Worm (Caenorhabditis elegans) whole organism, L1 larva: ENCODE data around the gene C31G12.4.

Experiments used
- C04F5.9 ChIP-seq: sonication (generic microtip); optimal IDR thresholded peaks from 2 replicates; lab custom pipeline; 2016; ENCODE audit warnings: missing genetic modification characterization, missing compliant biosample characterization
- C34B4.2 ChIP-seq: sonication (generic microtip); optimal IDR thresholded peaks from 2 replicates; lab custom pipeline; 2017; ENCODE audit warnings: mild to moderate bottlenecking, missing genetic modification characterization, missing compliant biosample characterization
- Y116A8C.19 ChIP-seq: sonication (generic microtip); optimal IDR thresholded peaks from 2 replicates; lab custom pipeline; 2016; ENCODE audit warnings: missing compliant biosample characterization, missing genetic modification characterization, borderline replicate concordance
- alr-1 ChIP-seq: fragments of 200-800 bp; sonication (Bioruptor generic); optimal IDR thresholded peaks from 2 replicates; lab custom pipeline; 2018; ENCODE audit warnings: borderline replicate concordance, mild to moderate bottlenecking, missing genetic modification characterization, missing compliant biosample characterization
- aly-2 ChIP-seq: fragments of 150-350 bp; optimal IDR thresholded peaks from 2 replicates; lab custom pipeline; 2014; ENCODE audit warnings: missing biosample characterization, missing genetic modification characterization
- blmp-1 ChIP-seq: fragments of 150-350 bp; optimal IDR thresholded peaks from 2 replicates; lab custom pipeline; 2014; ENCODE audit warnings: missing biosample characterization, missing genetic modification characterization
- ceh-63 ChIP-seq: fragments of 200-800 bp; sonication (Bioruptor generic); optimal IDR thresholded peaks from 2 replicates; lab custom pipeline; 2018; ENCODE audit warnings: mild to moderate bottlenecking, missing genetic modification characterization, missing compliant biosample characterization
- ceh-8 ChIP-seq: fragments of 200-800 bp; sonication (Bioruptor generic); optimal IDR thresholded peaks from 2 replicates; lab custom pipeline; 2018; ENCODE audit warnings: mild to moderate bottlenecking, missing genetic modification characterization, moderate library complexity, missing compliant biosample characterization
- ces-1 ChIP-seq: fragments of 150-350 bp; optimal IDR thresholded peaks from 2 replicates; lab custom pipeline; 2014; ENCODE audit warnings: missing biosample characterization, missing genetic modification reagents, missing genetic modification characterization
- dpl-1 ChIP-seq, 3 experiments: fragments of 150-350 bp in 2 of 3; sonication (generic microtip) in 1 of 3; optimal IDR thresholded peaks; 2 replicates each; lab custom pipeline; 2014 to 2017; ENCODE audit warnings: missing biosample characterization in 3 of 3, missing genetic modification characterization in 3 of 3, missing genetic modification reagents in 3 of 3
- efl-3 ChIP-seq: fragments of 200-800 bp; sonication (Bioruptor generic); optimal IDR thresholded peaks from 2 replicates; lab custom pipeline; 2018; ENCODE audit warnings: mild to moderate bottlenecking, missing genetic modification characterization, missing compliant biosample characterization
- egl-13 ChIP-seq: sonication (generic microtip); optimal IDR thresholded peaks from 2 replicates; lab custom pipeline; 2016; ENCODE audit warnings: missing genotype, missing genetic modification reagents, missing genetic modification characterization, missing compliant biosample characterization
- elt-2 ChIP-seq: sonication (generic microtip); optimal IDR thresholded peaks from 2 replicates; lab custom pipeline; 2016; ENCODE audit warnings: missing genetic modification characterization, mild to moderate bottlenecking, inconsistent platforms, missing compliant biosample characterization, missing genetic modification reagents
- fkh-8 ChIP-seq: sonication (generic microtip); optimal IDR thresholded peaks from 2 replicates; lab custom pipeline; 2016; ENCODE audit warnings: mild to moderate bottlenecking, missing genetic modification characterization, missing compliant biosample characterization
- grh-1 ChIP-seq: fragments of 200-800 bp; sonication (Bioruptor generic); IDR thresholded peaks from 2 replicates; pipeline ENCODE4 v1.3.6; 2022; ENCODE audit warnings: missing genetic modification reagents, missing genetic modification characterization, missing compliant biosample characterization
- hlh-17 ChIP-seq: fragments of 200-800 bp; sonication (Bioruptor generic); optimal IDR thresholded peaks from 2 replicates; lab custom pipeline; 2018; ENCODE audit warnings: missing genetic modification characterization, mild to moderate bottlenecking, missing compliant biosample characterization, moderate library complexity, borderline replicate concordance
- irx-1 ChIP-seq: sonication (generic microtip); optimal IDR thresholded peaks from 2 replicates; lab custom pipeline; 2016; ENCODE audit warnings: missing genetic modification characterization, missing compliant biosample characterization
- isw-1 ChIP-seq: fragments of 200-800 bp; sonication (Bioruptor generic); IDR thresholded peaks from 2 replicates; pipeline ENCODE4 v1.3.6; 2022; ENCODE audit warnings: missing genetic modification characterization, missing compliant biosample characterization
- lin-13 ChIP-seq: fragments of 150-350 bp; optimal IDR thresholded peaks from 2 replicates; lab custom pipeline; 2014; ENCODE audit warnings: missing biosample characterization, missing genetic modification reagents, missing genetic modification characterization
- lin-14 ChIP-seq: fragments of 200-800 bp; sonication (Bioruptor generic); optimal IDR thresholded peaks from 2 replicates; lab custom pipeline; 2018; ENCODE audit warnings: mild to moderate bottlenecking, missing genetic modification characterization, moderate library complexity, missing compliant biosample characterization
- lin-15B ChIP-seq: fragments of 150-350 bp; sonication (generic microtip); optimal IDR thresholded peaks from 3 replicates; lab custom pipeline; 2014; ENCODE audit warnings: missing biosample characterization, missing genetic modification characterization
- lin-35 ChIP-seq, 2 experiments: fragments of 150-350 bp; optimal IDR thresholded peaks; 2 replicates each; lab custom pipeline; 2014; ENCODE audit warnings: missing biosample characterization in 2 of 2, missing genetic modification characterization in 2 of 2, missing genetic modification reagents in 2 of 2
- lir-3 ChIP-seq: sonication (generic microtip); optimal IDR thresholded peaks from 2 replicates; lab custom pipeline; 2016; ENCODE audit warnings: mild to moderate bottlenecking, missing genetic modification characterization, moderate library complexity, missing compliant biosample characterization; ENCODE audit not compliant: poor library complexity
- mdl-1 ChIP-seq, 2 experiments: fragments of 150-350 bp; optimal IDR thresholded peaks; 2 replicates each; lab custom pipeline; 2014 to 2017; ENCODE audit warnings: missing biosample characterization in 2 of 2, missing genetic modification characterization in 2 of 2, inconsistent platforms in 1 of 2
- mep-1 ChIP-seq: fragments of 150-350 bp; optimal IDR thresholded peaks from 2 replicates; lab custom pipeline; 2014; ENCODE audit warnings: missing biosample characterization, missing genetic modification characterization
- nhr-237 ChIP-seq: fragments of 150-350 bp; optimal IDR thresholded peaks from 2 replicates; lab custom pipeline; 2014; ENCODE audit warnings: missing biosample characterization, missing genetic modification characterization
- nhr-47 ChIP-seq: sonication (generic microtip); optimal IDR thresholded peaks from 2 replicates; lab custom pipeline; 2016; ENCODE audit warnings: mild to moderate bottlenecking, missing genetic modification characterization, moderate library complexity, missing compliant biosample characterization
- nhr-71 ChIP-seq: sonication (generic microtip); optimal IDR thresholded peaks from 2 replicates; lab custom pipeline; 2016; ENCODE audit warnings: mild to moderate bottlenecking, missing genetic modification characterization, moderate library complexity, missing compliant biosample characterization
- nhr-77 ChIP-seq: fragments of 150-350 bp; optimal IDR thresholded peaks from 2 replicates; lab custom pipeline; 2014; ENCODE audit warnings: missing biosample characterization, missing genetic modification characterization
- nhr-85 ChIP-seq: sonication (generic microtip); peaks from one replicate; lab custom pipeline; 2016; ENCODE audit warnings: missing genetic modification characterization, inconsistent platforms, missing compliant biosample characterization
- rnt-1 ChIP-seq: sonication (generic microtip); optimal IDR thresholded peaks from 2 replicates; lab custom pipeline; 2016; ENCODE audit warnings: mild to moderate bottlenecking, missing genetic modification characterization, moderate library complexity, missing compliant biosample characterization
- skn-1 ChIP-seq: fragments of 150-350 bp; optimal IDR thresholded peaks from 2 replicates; lab custom pipeline; 2014; ENCODE audit warnings: missing biosample characterization, missing genetic modification characterization
- sox-4 ChIP-seq: sonication (generic microtip); optimal IDR thresholded peaks from 2 replicates; lab custom pipeline; 2016; ENCODE audit warnings: missing genetic modification characterization, missing compliant biosample characterization
- sptf-1 ChIP-seq: fragments of 150-350 bp; optimal IDR thresholded peaks from 2 replicates; lab custom pipeline; 2014; ENCODE audit warnings: missing biosample characterization, missing genetic modification characterization
- sup-37 ChIP-seq: fragments of 200-800 bp; sonication (Bioruptor generic); optimal IDR thresholded peaks from 2 replicates; lab custom pipeline; 2018; ENCODE audit warnings: mild to moderate bottlenecking, missing genetic modification characterization, missing compliant biosample characterization
- tlp-1 ChIP-seq: fragments of 150-350 bp; optimal IDR thresholded peaks from 2 replicates; lab custom pipeline; 2014; ENCODE audit warnings: missing biosample characterization, missing genetic modification characterization
- unc-130 ChIP-seq: fragments of 150-350 bp; optimal IDR thresholded peaks from 2 replicates; lab custom pipeline; 2017; ENCODE audit warnings: missing biosample characterization, missing genetic modification characterization, inconsistent platforms
- unc-30 ChIP-seq: sonication (generic microtip); optimal IDR thresholded peaks from 2 replicates; lab custom pipeline; 2017; ENCODE audit warnings: missing biosample characterization, missing genetic modification characterization
- unc-62 ChIP-seq: fragments of 150-350 bp; optimal IDR thresholded peaks from 2 replicates; lab custom pipeline; 2014; ENCODE audit warnings: missing biosample characterization, missing genetic modification reagents, missing genetic modification characterization
- xbp-1 ChIP-seq: sonication (generic microtip); optimal IDR thresholded peaks from 2 replicates; lab custom pipeline; 2016; ENCODE audit warnings: missing genetic modification characterization, missing compliant biosample characterization
- zip-4 ChIP-seq: fragments of 200-800 bp; sonication (Bioruptor generic); optimal IDR thresholded peaks from 2 replicates; lab custom pipeline; 2018; ENCODE audit warnings: mild to moderate bottlenecking, missing genetic modification characterization, moderate library complexity, missing compliant biosample characterization

The C31G12.4 gene

ce11 chrV:18164758-18165157, 13.8 kb downstream of the C31G12.4 start, which contains the start of gene C14A6.5:
Gene C14A6.5, minus strand, starts transcription at chrV:18164858.
- no peak for TF ChIP-seq lin-15B (tag; lab: Kevin White, UChicago)
- TF ChIP-seq sup-37, result no peak
- no peak for TF ChIP-seq mep-1 (tag; lab: Kevin White, UChicago)
- no peak for TF ChIP-seq efl-3 (GFP tag; lab: Kevin White, UChicago)
- TF ChIP-seq lin-35 (GFP tag; optimal IDR thresholded peaks at IDR 0.05; lab: Kevin White, UChicago), result no peak
- no peak for TF ChIP-seq mdl-1 (tag; optimal IDR thresholded peaks at IDR 0.05; lab: Kevin White, UChicago)
- no peak for TF ChIP-seq Y116A8C.19 (tag; lab: Kevin White, UChicago)
- TF ChIP-seq ces-1 (GFP tag; lab: Kevin White, UChicago), result no peak
- TF ChIP-seq hlh-17, result no peak

ce11 chrV:18163434-18163833, 15.1 kb downstream of the C31G12.4 start:
- no peak for TF ChIP-seq egl-13 (tag; lab: Kevin White, UChicago)
- TF ChIP-seq fkh-8, result no peak
- TF ChIP-seq alr-1, result no peak
- TF ChIP-seq grh-1 (GFP tag; lab: Robert Waterston, UW), result no peak
- TF ChIP-seq elt-2 (tag; lab: Kevin White, UChicago), result no peak
- no peak for TF ChIP-seq unc-62 (GFP tag; lab: Kevin White, UChicago)
- TF ChIP-seq sox-4 (tag; lab: Kevin White, UChicago), result no peak
- TF ChIP-seq aly-2 (tag; lab: Kevin White, UChicago), result no peak
- TF ChIP-seq sptf-1 (tag; lab: Kevin White, UChicago), result no peak
- TF ChIP-seq tlp-1 (tag; lab: Kevin White, UChicago), result no peak
- no peak for TF ChIP-seq skn-1 (tag; lab: Kevin White, UChicago)
- TF ChIP-seq isw-1, result no peak
- no peak for TF ChIP-seq lir-3 (tag; lab: Kevin White, UChicago)
- TF ChIP-seq nhr-47 (tag; lab: Kevin White, UChicago), result no peak
- TF ChIP-seq, all 84 proteins: peak for 0

ce11 chrV:18162568-18162967, 16.0 kb downstream of the C31G12.4 start, which contains the start of gene C14A6.12:
Gene C14A6.12, minus strand, starts transcription at chrV:18162668.
- TF ChIP-seq lin-14 (no peak), elt-2 (tag; lab: Kevin White, UChicago) (no peak), lin-13 (no peak), tlp-1 (tag; lab: Kevin White, UChicago) (no peak), ceh-8 (GFP tag; lab: Kevin White, UChicago) (no peak), fkh-8 (no peak)

- no peak for TF ChIP-seq blmp-1 (tag; lab: Kevin White, UChicago)
- no peak for TF ChIP-seq nhr-237
- TF ChIP-seq dpl-1 (GFP tag; optimal IDR thresholded peaks at IDR 0.05; lab: Kevin White, UChicago), result no peak
- TF ChIP-seq irx-1 (tag; lab: Kevin White, UChicago), result no peak
- no peak for TF ChIP-seq nhr-77 (tag; lab: Kevin White, UChicago)
- TF ChIP-seq nhr-85 (tag; lab: Kevin White, UChicago), result no peak
- no peak for TF ChIP-seq ceh-63 (GFP tag; lab: Kevin White, UChicago)
- no peak for TF ChIP-seq C04F5.9 (tag; lab: Kevin White, UChicago)
- TF ChIP-seq unc-30 (tag; lab: Kevin White, UChicago), result no peak
- TF ChIP-seq mep-1 (tag; lab: Kevin White, UChicago), result no peak
- no peak for TF ChIP-seq C34B4.2 (tag; lab: Kevin White, UChicago)
- no peak for TF ChIP-seq rnt-1 (tag; lab: Kevin White, UChicago)
- no peak for TF ChIP-seq tlp-1 (tag; lab: Kevin White, UChicago)
- no peak for TF ChIP-seq hlh-17
- no peak for TF ChIP-seq ceh-8 (GFP tag; lab: Kevin White, UChicago)
- no peak for TF ChIP-seq xbp-1 (tag; lab: Kevin White, UChicago)
- TF ChIP-seq nhr-71 (tag; lab: Kevin White, UChicago), result no peak
- no peak for TF ChIP-seq unc-130
- TF ChIP-seq zip-4 (GFP tag; lab: Kevin White, UChicago), result no peak
These were observed 17.3 kb downstream of the C31G12.4 start, which contains the start of gene C14A6.13 for ce11 chrV:18161228-18161627. Gene C14A6.13, minus strand, starts transcription at chrV:18161328.
